Fruit fly (Drosophila melanogaster) whole organism, prepupa: Measurements from ENCODE around the gene tyn.
A peak's percentile ranks its signal among the peaks of the same experiment; 100 is the strongest.

ENCODE experiments used
- Blimp-1 ChIP-seq: fragments of 200-800 bp; sonication (Bioruptor generic); optimal IDR thresholded peaks from 3 replicates; lab custom pipeline; 2017; ENCODE audit warnings: missing biosample characterization, missing genetic modification characterization, mild to moderate bottlenecking, moderate library complexity, missing genetic modification reagents
- CG10631 ChIP-seq: fragments of 200-800 bp; sonication (Bioruptor generic); optimal IDR thresholded peaks from 2 replicates; lab custom pipeline; 2016; ENCODE audit warnings: missing biosample characterization, missing genetic modification characterization
- CG11762 ChIP-seq: fragments of 200-800 bp; sonication (Bioruptor generic); optimal IDR thresholded peaks from 3 replicates; lab custom pipeline; 2016; ENCODE audit warnings: missing biosample characterization, missing genetic modification characterization; ENCODE audit not compliant: insufficient read depth
- CG15336 ChIP-seq: fragments of 200-800 bp; sonication (Bioruptor generic); IDR thresholded peaks from 2 replicates; pipeline ENCODE4 v1.3.6; 2022; ENCODE audit warnings: missing biosample characterization, missing genetic modification characterization
- CG1621 ChIP-seq: fragments of 200-800 bp; sonication (Bioruptor generic); optimal IDR thresholded peaks from 3 replicates; lab custom pipeline; 2018; ENCODE audit warnings: missing biosample characterization, mild to moderate bottlenecking, missing genetic modification characterization
- CG3032 ChIP-seq: fragments of 200-800 bp; optimal IDR thresholded peaks from 2 replicates; lab custom pipeline; 2019; ENCODE audit warnings: missing biosample characterization, mild to moderate bottlenecking, missing genetic modification characterization, moderate library complexity
- CG32006 ChIP-seq: fragments of 200-800 bp; sonication (Bioruptor generic); optimal IDR thresholded peaks from 3 replicates; lab custom pipeline; 2017; ENCODE audit warnings: missing biosample characterization, mild to moderate bottlenecking, missing genetic modification characterization
- CG34406 ChIP-seq: fragments of 200-800 bp; sonication (Bioruptor generic); optimal IDR thresholded peaks from 3 replicates; lab custom pipeline; 2016; ENCODE audit warnings: missing biosample characterization, missing genetic modification characterization
- CG3919 ChIP-seq: fragments of 200-800 bp; sonication (Bioruptor generic); optimal IDR thresholded peaks from 3 replicates; lab custom pipeline; 2016; ENCODE audit warnings: missing biosample characterization, missing genetic modification characterization
- CG4318 ChIP-seq: fragments of 200-800 bp; sonication (Bioruptor generic); optimal IDR thresholded peaks from 3 replicates; lab custom pipeline; 2017; ENCODE audit warnings: missing biosample characterization, mild to moderate bottlenecking, missing genetic modification characterization
- CG6163 ChIP-seq: fragments of 200-800 bp; sonication (Bioruptor generic); IDR thresholded peaks from 3 replicates; pipeline ENCODE4 v1.3.6; 2022; ENCODE audit warnings: missing biosample characterization, missing genetic modification characterization
- CG6276 ChIP-seq: fragments of 200-800 bp; sonication (Bioruptor generic); optimal IDR thresholded peaks from 2 replicates; lab custom pipeline; 2017; ENCODE audit warnings: missing biosample characterization, mild to moderate bottlenecking, missing genetic modification characterization
- CG6792 ChIP-seq: fragments of 200-800 bp; sonication (Bioruptor generic); optimal IDR thresholded peaks from 3 replicates; lab custom pipeline; 2016; ENCODE audit warnings: missing biosample characterization, missing genetic modification characterization
- CG6854 ChIP-seq: fragments of 200-800 bp; sonication (Bioruptor generic); optimal IDR thresholded peaks from 2 replicates; lab custom pipeline; 2017; ENCODE audit warnings: missing biosample characterization, mild to moderate bottlenecking, missing genetic modification characterization
- CG7368 ChIP-seq: fragments of 200-800 bp; sonication (Bioruptor generic); optimal IDR thresholded peaks from 3 replicates; lab custom pipeline; 2016; ENCODE audit warnings: missing biosample characterization, missing genetic modification characterization
- CG8119 ChIP-seq: fragments of 200-800 bp; sonication (Bioruptor generic); IDR thresholded peaks from 3 replicates; pipeline ENCODE4 v1.3.6; 2022; ENCODE audit warnings: missing biosample characterization, missing genetic modification characterization
- CG8319 ChIP-seq: fragments of 200-800 bp; sonication (Bioruptor generic); optimal IDR thresholded peaks from 3 replicates; lab custom pipeline; 2016; ENCODE audit warnings: missing biosample characterization, missing genetic modification characterization
- CG8632 ChIP-seq: fragments of 200-800 bp; sonication (Bioruptor generic); optimal IDR thresholded peaks from 3 replicates; lab custom pipeline; 2016; ENCODE audit warnings: missing biosample characterization, missing genetic modification characterization
- Eip78C ChIP-seq: fragments of 200-800 bp; sonication (Bioruptor generic); peaks from one replicate; lab custom pipeline; 2016; ENCODE audit warnings: missing biosample characterization, missing genetic modification characterization
- Ets96B ChIP-seq: fragments of 200-800 bp; optimal IDR thresholded peaks from 2 replicates; lab custom pipeline; 2019; ENCODE audit warnings: missing biosample characterization, mild to moderate bottlenecking, missing genetic modification characterization, moderate library complexity
- Hr38 ChIP-seq: sonication (Bioruptor generic); optimal IDR thresholded peaks from 2 replicates; lab custom pipeline; 2016; ENCODE audit warnings: missing biosample characterization, missing genetic modification characterization
- Hr39 ChIP-seq: fragments of 200-800 bp; sonication (Bioruptor generic); optimal IDR thresholded peaks from 2 replicates; lab custom pipeline; 2016; ENCODE audit warnings: missing biosample characterization, missing genetic modification characterization
- Hr4 ChIP-seq: fragments of 200-800 bp; sonication (Bioruptor generic); optimal IDR thresholded peaks from 3 replicates; lab custom pipeline; 2016; ENCODE audit warnings: missing biosample characterization, missing genetic modification characterization
- Met ChIP-seq: fragments of 200-800 bp; sonication (Bioruptor generic); optimal IDR thresholded peaks from 3 replicates; lab custom pipeline; 2016; ENCODE audit warnings: missing biosample characterization, missing genetic modification characterization
- OdsH ChIP-seq: fragments of 200-800 bp; sonication (Bioruptor generic); optimal IDR thresholded peaks from 3 replicates; lab custom pipeline; 2016; ENCODE audit warnings: missing biosample characterization, missing genetic modification characterization
- Smox ChIP-seq: fragments of 200-800 bp; sonication (Bioruptor generic); optimal IDR thresholded peaks from 3 replicates; lab custom pipeline; 2016; ENCODE audit warnings: missing biosample characterization, missing genetic modification characterization
- Sox15 ChIP-seq: fragments of 200-800 bp; sonication (Bioruptor generic); optimal IDR thresholded peaks from 3 replicates; lab custom pipeline; 2016; ENCODE audit warnings: missing biosample characterization, missing genetic modification characterization
- achi ChIP-seq: fragments of 200-800 bp; sonication (Bioruptor generic); optimal IDR thresholded peaks from 3 replicates; lab custom pipeline; 2016; ENCODE audit warnings: missing biosample characterization, missing genetic modification characterization
- acj6 ChIP-seq: fragments of 200-800 bp; sonication (Bioruptor generic); optimal IDR thresholded peaks from 3 replicates; lab custom pipeline; 2016; ENCODE audit warnings: missing biosample characterization, missing genetic modification characterization
- esn ChIP-seq: fragments of 200-800 bp; sonication (Bioruptor generic); optimal IDR thresholded peaks from 2 replicates; lab custom pipeline; 2016; ENCODE audit warnings: missing biosample characterization, mild to moderate bottlenecking, missing genetic modification characterization, moderate library complexity
- fkh ChIP-seq: fragments of 200-800 bp; sonication (Bioruptor generic); optimal IDR thresholded peaks from 3 replicates; lab custom pipeline; 2017; ENCODE audit warnings: missing biosample characterization, mild to moderate bottlenecking, missing genetic modification characterization, moderate library complexity
- lz ChIP-seq: fragments of 200-800 bp; sonication (Bioruptor generic); optimal IDR thresholded peaks from 3 replicates; lab custom pipeline; 2016; ENCODE audit warnings: missing biosample characterization, missing genetic modification characterization
- net ChIP-seq: fragments of 200-800 bp; sonication (Bioruptor generic); optimal IDR thresholded peaks from 3 replicates; lab custom pipeline; 2016; ENCODE audit warnings: missing biosample characterization, missing genetic modification characterization
- pdm3 ChIP-seq: fragments of 200-800 bp; sonication (Bioruptor generic); optimal IDR thresholded peaks from 3 replicates; lab custom pipeline; 2016; ENCODE audit warnings: missing biosample characterization, missing genetic modification characterization
- salr ChIP-seq, 2 experiments: fragments of 200-800 bp; sonication (Bioruptor generic); optimal IDR thresholded peaks; 3 replicates each; lab custom pipeline; 2016 to 2018; ENCODE audit warnings: missing biosample characterization in 2 of 2, missing genetic modification characterization in 2 of 2, mild to moderate bottlenecking in 1 of 2
- vri ChIP-seq: fragments of 200-800 bp; sonication (Bioruptor generic); optimal IDR thresholded peaks from 3 replicates; lab custom pipeline; 2016; ENCODE audit warnings: missing biosample characterization, mild to moderate bottlenecking, missing genetic modification characterization

tyn gene

DNA sequence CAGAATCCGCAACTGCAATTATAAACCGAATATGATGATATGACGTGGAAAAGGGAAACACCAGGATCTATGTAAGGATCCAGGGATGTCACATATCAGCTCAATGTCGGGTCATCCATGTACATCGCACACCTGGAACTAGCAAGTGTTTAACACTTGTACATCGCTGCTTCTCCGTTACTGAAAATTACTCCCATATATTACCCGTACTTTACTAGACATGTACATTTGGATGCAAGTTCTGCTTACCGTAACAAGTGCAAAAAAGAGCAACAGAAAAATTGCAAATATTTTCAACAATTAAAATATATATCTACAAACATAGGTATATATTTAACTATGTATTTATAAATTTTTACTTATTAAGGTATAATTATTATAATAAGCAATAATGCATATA, at the start of gene tyn:
TSS of gene tyn (plus strand) at position 301 of the 400 bp plus-strand sequence.
- TF ChIP-seq vri = no peak
- no peak for TF ChIP-seq Eip78C (GFP tag; lab: Kevin White, UChicago)
- no peak for TF ChIP-seq CG6854 (GFP tag; lab: Kevin White, UChicago)
- no peak for TF ChIP-seq esn (GFP tag; lab: Kevin White, UChicago)
- no peak for TF ChIP-seq Sox15 (GFP tag; lab: Kevin White, UChicago)
- TF ChIP-seq CG6163 = no peak
- no peak for TF ChIP-seq CG8319
- TF ChIP-seq salr (GFP tag; optimal IDR thresholded peaks at IDR 0.05; lab: Kevin White, UChicago) = no peak
- TF ChIP-seq pdm3 (GFP tag; lab: Kevin White, UChicago) = no peak
- TF ChIP-seq Hr38 (GFP tag; lab: Kevin White, UChicago) = no peak
- no peak for TF ChIP-seq acj6 (GFP tag; lab: Kevin White, UChicago)
- no peak for TF ChIP-seq Smox (GFP tag; lab: Kevin White, UChicago)
- TF ChIP-seq CG8119 (GFP tag; lab: Robert Waterston, UW) = no peak
- no peak for TF ChIP-seq Ets96B (tag; lab: Kevin White, UChicago)
- no peak for TF ChIP-seq CG6276 (GFP tag; lab: Kevin White, UChicago)
- TF ChIP-seq CG7368 (GFP tag; lab: Kevin White, UChicago) = no peak
- TF ChIP-seq achi (GFP tag; lab: Kevin White, UChicago) = no peak
- TF ChIP-seq CG11762 (GFP tag; lab: Kevin White, UChicago) = no peak

DNA sequence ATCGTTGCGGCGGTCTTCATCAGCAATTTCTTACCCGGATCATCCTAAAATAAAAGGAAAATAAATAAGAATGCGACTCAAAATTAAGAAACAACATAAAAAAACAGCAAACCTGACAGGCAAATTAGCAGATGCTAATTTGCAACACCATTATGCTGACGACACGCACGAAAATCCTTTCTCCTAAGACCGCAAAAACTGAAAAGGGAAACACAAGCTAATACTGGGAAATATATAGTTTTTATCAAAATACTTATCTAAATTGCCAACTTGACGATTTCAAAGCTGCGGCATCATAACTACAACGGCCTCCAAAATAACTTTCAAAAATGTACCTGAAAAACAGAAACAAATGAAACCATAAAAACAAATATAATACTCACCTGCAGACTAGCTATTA, 25.1 kb upstream of the tyn start:
- TF ChIP-seq OdsH (GFP tag; lab: Kevin White, UChicago) = no peak
- TF ChIP-seq Hr39 (GFP tag; lab: Kevin White, UChicago) = no peak
- no peak for TF ChIP-seq CG4318 (GFP tag; lab: Kevin White, UChicago)
- no peak for TF ChIP-seq pdm3 (GFP tag; lab: Kevin White, UChicago)
- TF ChIP-seq CG15336 (GFP tag; lab: Robert Waterston, UW) = no peak
- TF ChIP-seq CG6792 (GFP tag; lab: Kevin White, UChicago) = no peak
- TF ChIP-seq CG3032 (tag; lab: Kevin White, UChicago) = no peak
- no peak for TF ChIP-seq CG32006 (GFP tag; lab: Kevin White, UChicago)
- TF ChIP-seq net (GFP tag; lab: Kevin White, UChicago) = no peak
- TF ChIP-seq salr (GFP tag; optimal IDR thresholded peaks at IDR 0.05; lab: Kevin White, UChicago) = no peak
- TF ChIP-seq Hr38 (GFP tag; lab: Kevin White, UChicago) = no peak
- no peak for TF ChIP-seq esn (GFP tag; lab: Kevin White, UChicago)
- no peak for TF ChIP-seq CG1621 (tag; lab: Kevin White, UChicago)
- TF ChIP-seq lz = no peak
- TF ChIP-seq Hr4 (GFP tag; lab: Kevin White, UChicago) = no peak
- TF ChIP-seq CG6276 (GFP tag; lab: Kevin White, UChicago) = no peak

DNA sequence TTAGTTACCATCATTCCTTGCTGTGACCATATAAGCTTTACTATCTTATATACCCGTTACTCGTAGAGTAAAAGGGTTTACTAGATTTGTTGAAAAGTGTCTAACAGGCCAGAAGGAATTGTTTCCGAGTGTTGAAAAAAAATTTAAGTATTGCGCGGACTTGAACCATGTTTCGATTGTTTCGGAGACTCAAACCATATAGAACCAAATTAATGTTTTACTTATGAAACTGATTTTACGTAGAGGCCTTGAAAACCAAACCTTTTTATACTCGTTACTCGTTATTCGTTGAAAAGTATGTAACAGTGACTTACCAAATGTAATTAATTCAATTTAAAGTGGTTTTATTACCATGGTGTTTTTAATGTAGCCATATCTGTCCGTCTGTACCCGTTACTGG, 16.3 kb upstream of the tyn start:
- TF ChIP-seq CG10631 (GFP tag; lab: Kevin White, UChicago) (no peak), Hr39 (GFP tag; lab: Kevin White, UChicago) (peak; percentile 38)

DNA sequence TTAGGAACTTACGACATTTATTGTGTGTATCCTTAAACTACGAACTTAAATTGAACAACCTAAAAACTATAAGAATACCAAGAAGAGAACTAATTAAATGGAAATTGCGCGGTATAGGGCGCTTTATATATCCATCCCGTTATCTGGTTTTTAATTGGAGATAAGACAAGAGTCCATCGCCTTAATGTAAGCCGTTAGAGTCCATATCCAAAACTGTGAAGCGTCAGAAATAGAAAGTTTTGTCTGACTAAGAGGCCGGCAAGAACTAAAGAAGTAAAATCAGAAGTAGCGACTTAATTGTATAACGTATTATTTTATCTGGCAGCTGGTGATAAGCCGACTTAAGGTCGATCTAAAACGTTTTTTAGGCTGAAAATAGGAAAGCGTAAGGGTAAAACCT, 13.5 kb upstream of the tyn start, which contains the start of gene CG17636:
TSS of gene CG17636 (minus strand) at position 101 of the 400 bp plus-strand sequence.
- no peak for TF ChIP-seq CG3919 (GFP tag; lab: Kevin White, UChicago)
- TF ChIP-seq net (GFP tag; lab: Kevin White, UChicago) = no peak
- TF ChIP-seq CG7368 (GFP tag; lab: Kevin White, UChicago) = no peak
- TF ChIP-seq CG8319 = no peak
- TF ChIP-seq fkh (GFP tag; lab: Kevin White, UChicago) = no peak
- TF ChIP-seq Blimp-1 (GFP tag; lab: Kevin White, UChicago) = no peak
- no peak for TF ChIP-seq CG11762 (GFP tag; lab: Kevin White, UChicago)
- no peak for TF ChIP-seq acj6 (GFP tag; lab: Kevin White, UChicago)
- no peak for TF ChIP-seq Met (GFP tag; lab: Kevin White, UChicago)
- TF ChIP-seq CG1621 (tag; lab: Kevin White, UChicago) = no peak
- no peak for TF ChIP-seq CG4318 (GFP tag; lab: Kevin White, UChicago)
- no peak for TF ChIP-seq CG34406 (GFP tag; lab: Kevin White, UChicago)
- TF ChIP-seq CG3032 (tag; lab: Kevin White, UChicago) = no peak
- no peak for TF ChIP-seq CG8632 (GFP tag; lab: Kevin White, UChicago)
- no peak for TF ChIP-seq Hr38 (GFP tag; lab: Kevin White, UChicago)
- TF ChIP-seq OdsH (GFP tag; lab: Kevin White, UChicago) = no peak
- no peak for TF ChIP-seq salr (GFP tag; optimal IDR thresholded peaks at IDR 0.05; lab: Kevin White, UChicago)
